Worm (Caenorhabditis elegans): ENCODE data around the gene tni-4.
"Not testable (repeated sequence)": the region's sequence is repeated elsewhere in the genome, so short reads cannot be mapped to it uniquely, and the experiment has no call there.

The tni-4 gene

DNA sequence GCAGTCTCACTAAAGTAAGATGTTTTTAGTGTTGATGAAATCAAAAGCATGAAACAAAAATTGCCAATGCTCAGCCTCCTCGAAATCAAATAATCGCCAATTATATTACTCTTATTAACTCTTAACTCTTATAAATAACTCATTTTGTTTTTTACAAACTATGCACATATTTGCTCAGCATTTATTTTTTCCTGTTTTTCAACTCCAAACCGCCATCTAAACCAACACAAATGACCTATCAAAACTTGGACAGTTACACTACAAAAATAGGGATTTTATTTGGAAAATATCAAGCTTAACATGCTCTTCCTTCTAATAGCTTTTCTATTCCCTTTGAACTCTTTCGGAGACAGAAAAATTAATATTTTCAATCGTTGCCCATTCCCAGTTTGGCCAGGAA lies 24.2 kb downstream of the tni-4 start, which contains the start of gene thn-6:
thn-6 (plus strand) TSS at position 301 of the 400 bp plus-strand sequence.
- no peak for TF ChIP-seq nhr-237 (tag; optimal IDR thresholded peaks at IDR 0.05)
- no peak for TF ChIP-seq jun-1 (tag; optimal IDR thresholded peaks at IDR 0.05)
- no peak for TF ChIP-seq mdl-1 (tag; optimal IDR thresholded peaks at IDR 0.05)
- no peak for TF ChIP-seq skn-1 (tag; optimal IDR thresholded peaks at IDR 0.05)

DNA sequence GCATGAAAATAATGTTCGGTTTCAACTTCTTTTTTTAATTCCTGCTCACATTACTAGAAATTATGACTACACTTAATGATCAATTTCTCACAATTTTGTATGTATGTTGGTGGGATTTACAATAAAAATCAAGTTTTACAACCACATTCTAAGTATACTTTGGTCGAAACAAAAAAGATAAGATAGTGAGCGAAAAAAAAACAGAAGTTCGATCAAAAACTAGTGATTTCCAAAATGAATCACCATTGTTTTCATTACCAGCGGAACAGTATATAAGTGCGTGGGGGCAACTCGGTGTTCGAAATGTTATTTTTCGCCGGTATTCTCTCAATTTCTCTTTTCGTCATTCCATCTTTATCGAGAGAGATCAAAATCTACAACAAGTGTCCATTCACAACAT lies 26.1 kb downstream of the tni-4 start, which contains the start of gene thn-5:
thn-5 (plus strand) TSS at position 301 of the 400 bp plus-strand sequence.
- TF ChIP-seq jun-1 (tag; optimal IDR thresholded peaks at IDR 0.05): no peak
- TF ChIP-seq unc-62 (GFP tag; optimal IDR thresholded peaks at IDR 0.05): no peak
- no peak for TF ChIP-seq elt-2 (tag; optimal IDR thresholded peaks at IDR 0.05)
- TF ChIP-seq unc-98 (GFP tag; IDR thresholded peaks at IDR 0.05): no peak
- TF ChIP-seq nhr-237 (tag; optimal IDR thresholded peaks at IDR 0.05): no peak
- TF ChIP-seq sox-4 (tag; optimal IDR thresholded peaks at IDR 0.05): no peak
- TF ChIP-seq ceh-63 (GFP tag; optimal IDR thresholded peaks at IDR 0.05): no peak
- no peak for TF ChIP-seq irx-1 (tag; optimal IDR thresholded peaks at IDR 0.05)
- no peak for TF ChIP-seq nhr-47 (tag; optimal IDR thresholded peaks at IDR 0.05)
- TF ChIP-seq snpc-4 (tag; optimal IDR thresholded peaks at IDR 0.05): no peak
- no peak for TF ChIP-seq pag-3 (tag; optimal IDR thresholded peaks at IDR 0.05; ENCODE audit: borderline replicate concordance, insufficient read depth)
- TF ChIP-seq vab-15 (tag; optimal IDR thresholded peaks at IDR 0.05): no peak
- TF ChIP-seq unc-130 (tag; optimal IDR thresholded peaks at IDR 0.05): no peak
- no peak for TF ChIP-seq zip-4 (GFP tag; optimal IDR thresholded peaks at IDR 0.05)
- no peak for TF ChIP-seq nhr-85 (tag)
- TF ChIP-seq lin-15B (tag; optimal IDR thresholded peaks at IDR 0.05): no peak
- TF ChIP-seq zag-1 (tag; optimal IDR thresholded peaks at IDR 0.05): no peak
- no peak for TF ChIP-seq ces-1 (GFP tag; optimal IDR thresholded peaks at IDR 0.05)

DNA sequence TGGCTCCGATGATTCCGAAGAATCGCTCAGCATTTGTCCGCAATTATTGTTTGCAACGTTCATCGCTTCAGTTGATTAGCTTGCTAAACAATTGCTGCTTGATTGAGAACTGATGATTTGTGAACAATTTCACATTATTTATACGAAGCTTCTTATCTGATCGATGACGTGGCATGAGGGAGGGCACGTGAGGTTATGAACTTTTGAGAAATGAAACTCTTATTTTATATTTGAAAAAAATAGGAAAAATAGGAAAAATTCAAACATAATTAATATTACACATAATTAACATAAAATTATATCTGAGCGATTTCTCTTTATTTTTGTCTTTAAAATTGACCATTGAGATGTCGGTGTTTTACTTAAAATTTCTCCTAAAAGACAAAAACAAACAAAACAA lies 50.3 kb downstream of the tni-4 start, which contains the start of gene F36H12.10:
F36H12.10 (minus strand) TSS at position 101 of the 400 bp plus-strand sequence.
- TF ChIP-seq hpl-2 (GFP tag; optimal IDR thresholded peaks at IDR 0.05); zip-4 (GFP tag; optimal IDR thresholded peaks at IDR 0.05); isw-1 (GFP tag; IDR thresholded peaks at IDR 0.05): not testable (repeated sequence)
